Fruit fly (Drosophila melanogaster): ENCODE results near the gene CG18622.

CG18622 gene

DNA sequence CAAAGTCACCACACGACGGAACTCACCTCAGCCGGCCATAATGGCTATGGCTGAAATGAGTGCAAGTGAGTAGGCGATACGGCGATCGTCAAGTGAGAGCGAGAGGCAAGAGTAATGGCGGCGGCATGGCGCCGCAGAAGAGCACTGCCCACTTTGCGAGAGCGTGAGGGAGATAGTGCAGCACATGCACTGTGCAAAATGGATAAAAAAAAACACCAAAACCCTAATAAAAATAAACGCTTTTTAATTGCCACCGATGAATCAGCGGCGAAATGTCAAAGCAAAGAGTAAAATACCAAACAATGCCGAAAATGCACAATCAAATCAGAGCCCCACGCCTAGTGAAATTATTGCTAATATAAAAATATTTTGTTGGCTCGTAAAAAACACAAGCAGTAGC, 38.9 kb downstream of the CG18622 start:
- TF ChIP-seq Hr39 (GFP tag; optimal IDR thresholded peaks at IDR 0.05), result peak; percentile 9
- TF ChIP-seq CG6808 (GFP tag; optimal IDR thresholded peaks at IDR 0.05), result peak; percentile 22
- peak; percentile 33 for TF ChIP-seq pdm3 (GFP tag; optimal IDR thresholded peaks at IDR 0.05)
- TF ChIP-seq Sox14 (GFP tag; optimal IDR thresholded peaks at IDR 0.05), result peak; percentile 38
- peak; percentile 37 for TF ChIP-seq CG10669 (GFP tag; optimal IDR thresholded peaks at IDR 0.05)
- TF ChIP-seq dsx (GFP tag; optimal IDR thresholded peaks at IDR 0.05; ENCODE audit: poor library complexity, severe bottlenecking), result no peak
- TF ChIP-seq salr (GFP tag; optimal IDR thresholded peaks at IDR 0.05), result peak in 1 of 2 experiments; percentile 20
- TF ChIP-seq CG15336 (GFP tag; IDR thresholded peaks at IDR 0.05), result peak; percentile 42; the same call in 1 of the 2 replicates
- peak; percentile 42 for TF ChIP-seq CG3919 (GFP tag; optimal IDR thresholded peaks at IDR 0.05)
- no peak for TF ChIP-seq Ets21C (GFP tag; optimal IDR thresholded peaks at IDR 0.05)
- peak; percentile 8 for TF ChIP-seq CG34406 (GFP tag; optimal IDR thresholded peaks at IDR 0.05)
- TF ChIP-seq CG1621 (tag; optimal IDR thresholded peaks at IDR 0.05), result peak; percentile 29
- peak; percentile 2 for TF ChIP-seq Met (GFP tag; optimal IDR thresholded peaks at IDR 0.05)
- peak; percentile 80 for TF ChIP-seq CG6163 (GFP tag; IDR thresholded peaks at IDR 0.05)
- TF ChIP-seq CG6854 (GFP tag; optimal IDR thresholded peaks at IDR 0.05), result no peak
- TF ChIP-seq CG32006 (GFP tag; optimal IDR thresholded peaks at IDR 0.05), result peak; percentile 50
- TF ChIP-seq svp (GFP tag), result peak; percentile 73
- TF ChIP-seq CG6792 (GFP tag; optimal IDR thresholded peaks at IDR 0.05), result peak; percentile 6
- TF ChIP-seq CG3032 (tag; optimal IDR thresholded peaks at IDR 0.05), result no peak
- TF ChIP-seq dac (GFP tag; optimal IDR thresholded peaks at IDR 0.05), result peak; percentile 1
- peak; percentile 8 to 56 for TF ChIP-seq ss (GFP tag; optimal IDR thresholded peaks at IDR 0.05)
- no peak for TF ChIP-seq Eip93F (GFP tag; optimal IDR thresholded peaks at IDR 0.05)
- TF ChIP-seq CG10631 (GFP tag; optimal IDR thresholded peaks at IDR 0.05), result peak; percentile 27
- peak; percentile 38 for TF ChIP-seq OdsH (GFP tag; optimal IDR thresholded peaks at IDR 0.05)
- no peak for TF ChIP-seq Hr38 (GFP tag; optimal IDR thresholded peaks at IDR 0.05)
- peak; percentile 16 for TF ChIP-seq CG31627 (GFP tag; optimal IDR thresholded peaks at IDR 0.05)
- TF ChIP-seq CG8632 (GFP tag; optimal IDR thresholded peaks at IDR 0.05), result no peak
- TF ChIP-seq Gug (GFP tag; IDR thresholded peaks at IDR 0.05), result 0 out of 2 replicates have a peak, but pooled peaks have one; percentile 16
- peak; percentile 1 for TF ChIP-seq Eip75B (GFP tag; optimal IDR thresholded peaks at IDR 0.05)
- TF ChIP-seq lz (GFP tag; optimal IDR thresholded peaks at IDR 0.05), result peak; percentile 4
- TF ChIP-seq net (GFP tag; optimal IDR thresholded peaks at IDR 0.05), result peak; percentile 45
- peak; percentile 68 for TF ChIP-seq eg (GFP tag; IDR thresholded peaks at IDR 0.05)
- TF ChIP-seq CG8119 (GFP tag; IDR thresholded peaks at IDR 0.05), result peak; percentile 44; the same call in 2 of the 3 replicates
- TF ChIP-seq Blimp-1 (GFP tag; optimal IDR thresholded peaks at IDR 0.05), result no peak
- peak; percentile 22 for TF ChIP-seq Hr4 (GFP tag; optimal IDR thresholded peaks at IDR 0.05)
- TF ChIP-seq Eip78C (GFP tag), result no peak
- peak; percentile 2 for TF ChIP-seq topi (GFP tag; optimal IDR thresholded peaks at IDR 0.05)

DNA sequence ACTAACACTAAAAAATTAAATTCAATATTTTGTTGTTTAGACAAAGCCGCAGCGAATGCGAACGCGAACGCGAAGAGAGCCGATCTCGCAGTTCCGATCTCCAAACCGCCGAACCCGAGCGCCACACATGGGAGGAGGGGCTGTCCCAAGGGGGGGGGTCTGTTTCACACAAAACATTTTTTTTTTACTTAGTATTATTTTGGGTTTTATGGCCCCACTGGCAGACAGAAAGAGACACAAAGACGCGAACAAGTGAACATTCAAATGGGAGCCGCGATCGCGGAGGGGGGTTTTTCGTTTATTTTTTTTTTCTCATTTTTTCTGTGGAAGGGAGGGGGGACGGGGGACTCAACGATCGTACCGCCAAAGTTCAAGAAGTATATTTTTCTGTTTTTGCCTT, 43.3 kb downstream of the CG18622 start:
- TF ChIP-seq topi (GFP tag; optimal IDR thresholded peaks at IDR 0.05), result no peak
- TF ChIP-seq svp (GFP tag), result peak; percentile 59

DNA sequence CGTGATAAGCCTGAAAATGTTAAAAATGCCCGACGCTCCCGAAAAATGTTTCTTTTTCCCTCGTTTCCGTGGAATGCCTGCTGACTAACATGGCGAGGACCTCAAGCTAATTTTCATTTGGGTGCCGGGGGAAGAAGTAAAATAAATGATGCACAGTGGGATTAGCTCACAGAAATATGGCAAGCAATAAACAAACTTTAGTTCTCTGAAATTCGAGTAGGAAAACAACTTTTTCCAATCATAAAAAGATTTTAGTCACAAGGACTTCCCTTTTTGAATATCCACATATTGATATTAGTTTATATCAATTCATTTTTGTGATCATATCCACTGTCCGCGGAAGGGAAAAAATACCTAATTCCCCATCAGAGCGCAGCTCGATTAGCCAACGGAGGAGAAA, 46.2 kb downstream of the CG18622 start:
- TF ChIP-seq esn (GFP tag; optimal IDR thresholded peaks at IDR 0.05) (no peak), CG11294 (GFP tag; IDR thresholded peaks at IDR 0.05) (no peak), CG6163 (GFP tag; IDR thresholded peaks at IDR 0.05) (peak; percentile 63; the same call in 2 of the 3 replicates), CG8632 (GFP tag; optimal IDR thresholded peaks at IDR 0.05) (no peak), lz (GFP tag; optimal IDR thresholded peaks at IDR 0.05) (peak; percentile 12), svp (GFP tag) (peak; percentile 53), Eip78C (GFP tag) (peak; percentile 57), CG3919 (GFP tag; optimal IDR thresholded peaks at IDR 0.05) (peak; percentile 16), dsx (GFP tag; optimal IDR thresholded peaks at IDR 0.05; ENCODE audit: poor library complexity, severe bottlenecking) (peak; percentile 2), Ets96B (tag; optimal IDR thresholded peaks at IDR 0.05) (peak; percentile 19), topi (GFP tag; optimal IDR thresholded peaks at IDR 0.05) (peak; percentile 4)

Data from whole organism, prepupa.